Fruit fly (Drosophila melanogaster) S2 (cell line): ENCODE measurements around the gene mub.

Experiments
- CG8478 ChIP-seq: fragments of >200 bp; optimal IDR thresholded peaks from 2 replicates; lab custom pipeline; 2018
- CTCF ChIP-seq, 2 experiments: fragments of >200 bp; optimal IDR thresholded peaks; 2 replicates each; lab custom pipeline; 2018

DNA sequence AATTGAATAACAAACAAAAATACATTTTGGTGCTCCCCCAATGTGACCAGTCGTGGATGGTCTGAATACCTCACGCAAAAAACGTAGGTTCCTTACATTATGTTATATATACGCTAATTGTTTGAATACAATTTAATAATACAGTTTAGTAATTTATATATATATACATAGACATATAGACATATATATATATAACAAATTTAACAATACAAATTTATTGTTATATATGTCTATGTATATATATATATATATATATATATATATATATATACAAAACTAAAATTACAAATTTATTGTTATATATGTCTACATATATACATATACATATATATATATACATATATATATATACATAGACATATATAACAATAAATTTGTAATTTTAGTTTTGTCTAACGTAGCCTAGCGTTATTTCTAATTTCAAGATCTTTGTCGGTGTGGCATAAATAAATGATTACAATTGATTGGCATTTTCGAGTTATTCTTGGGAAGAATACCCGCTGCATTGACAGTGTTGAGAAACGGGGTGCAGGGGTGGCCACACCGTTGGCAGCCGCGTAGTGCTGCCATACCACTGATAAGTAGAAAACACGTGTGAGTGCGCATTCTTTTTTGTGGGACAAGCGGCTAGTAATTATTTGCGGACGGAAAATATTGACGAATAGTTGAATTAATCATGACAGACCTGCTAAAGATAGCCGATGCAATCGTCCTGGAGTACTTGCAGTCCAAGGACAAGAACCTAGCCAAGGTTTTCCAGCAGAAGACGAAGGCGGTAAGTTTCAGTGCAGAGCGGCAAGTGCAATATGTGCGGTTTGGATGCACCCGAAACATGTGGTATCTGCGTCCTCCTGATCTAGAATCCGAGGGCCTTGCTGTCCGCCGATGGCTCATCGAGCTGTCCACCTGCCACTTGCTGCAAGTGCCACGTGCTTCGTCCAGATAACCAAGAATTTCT, 12.1 kb upstream of the mub start, which contains the start of the genes CG7148 and Nopp140:
- TF ChIP-seq CG8478 (lab: Kevin White, UChicago), result no peak
- peak in 1 of 2 experiments; percentile 26 for TF ChIP-seq CTCF (optimal IDR thresholded peaks at IDR 0.05; lab: Kevin White, UChicago)
